Worm (Caenorhabditis elegans) whole organism, L4 larva: Measurements from ENCODE around the gene ttm-1.

ENCODE experiments used
- lsy-2 ChIP-seq, 2 experiments: fragments of 150-350 bp in 1 of 2; sonication (generic microtip) in 1 of 2; optimal IDR thresholded peaks; 2 replicates each; lab custom pipeline; 2014 to 2017; ENCODE audit warnings: missing biosample characterization in 2 of 2, missing genetic modification characterization in 2 of 2
- mes-2 ChIP-seq: sonication (generic microtip); optimal IDR thresholded peaks from 2 replicates; lab custom pipeline; 2016; ENCODE audit warnings: missing genotype, mild to moderate bottlenecking, missing genetic modification characterization, missing compliant biosample characterization; ENCODE audit not compliant: poor library complexity, severe bottlenecking
- nhr-48 ChIP-seq: sonication (generic microtip); optimal IDR thresholded peaks from 2 replicates; lab custom pipeline; 2016; ENCODE audit warnings: mild to moderate bottlenecking, missing genetic modification characterization, missing compliant biosample characterization
- pha-4 ChIP-seq, 2 experiments: fragments of 150-350 bp in 1 of 2; fragments of 200-800 bp in 1 of 2; sonication (Bioruptor generic) in 1 of 2; IDR thresholded peaks in 1 of 2; optimal IDR thresholded peaks in 1 of 2; 2 replicates each; pipeline versions ENCODE4 v1.3.6 to Lab custom; 2014 to 2022; ENCODE audit warnings: missing genetic modification characterization in 2 of 2, missing genetic modification reagents in 2 of 2, missing biosample characterization in 1 of 2, missing compliant biosample characterization in 1 of 2
- pqm-1 ChIP-seq: sonication (generic microtip); optimal IDR thresholded peaks from 2 replicates; lab custom pipeline; 2017; ENCODE audit warnings: missing biosample characterization, missing genetic modification characterization
- ztf-11 ChIP-seq: fragments of 150-350 bp; optimal IDR thresholded peaks from 2 replicates; lab custom pipeline; 2014; ENCODE audit warnings: missing biosample characterization, missing genetic modification characterization

DNA sequence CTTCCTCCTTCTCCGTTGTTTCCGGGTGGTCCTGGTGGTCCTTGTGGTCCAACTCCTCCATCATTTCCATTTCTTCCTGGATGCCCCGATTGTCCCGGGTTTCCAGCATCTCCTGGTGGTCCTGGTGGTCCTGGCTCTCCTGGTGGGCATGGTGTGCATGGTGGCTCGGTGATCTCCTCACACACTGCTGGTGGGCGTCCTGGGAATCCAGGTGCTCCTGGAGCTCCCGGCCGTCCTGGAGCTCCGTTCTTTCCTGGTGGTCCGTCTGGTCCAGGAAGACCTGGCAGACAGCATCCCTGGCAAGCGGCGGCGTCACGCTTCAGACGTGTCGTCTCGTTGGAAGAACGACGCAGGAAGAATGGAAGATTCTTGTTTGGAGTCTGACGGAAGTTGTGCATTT, 26.3 kb upstream of the ttm-1 start:
- TF ChIP-seq pqm-1 (tag; lab: Kevin White, UChicago) (no peak), ztf-11 (tag; lab: Kevin White, UChicago) (no peak), lsy-2 (tag; optimal IDR thresholded peaks at IDR 0.05; lab: Kevin White, UChicago) (no peak), pha-4 (GFP tag; IDR thresholded peaks at IDR 0.05; lab: Robert Waterston, UW) (no peak), pha-4 (tag; optimal IDR thresholded peaks at IDR 0.05; lab: Kevin White, UChicago) (no peak), mes-2 (tag; lab: Kevin White, UChicago) (no peak), nhr-48 (tag; lab: Kevin White, UChicago) (no peak)
